Worm (Caenorhabditis elegans) whole organism, young adult: ENCODE data around the gene D1044.4.

Experiments
- B0019.2 ChIP-seq: fragments of 200-800 bp; sonication (Bioruptor generic); conservative IDR thresholded peaks from 2 replicates; pipeline ENCODE4 v1.3.6; 2022; ENCODE audit warnings: missing genetic modification reagents, missing genetic modification characterization, missing compliant biosample characterization
- D2030.7 ChIP-seq: fragments of 200-800 bp; sonication (Bioruptor generic); IDR thresholded peaks from 2 replicates; pipeline ENCODE4 v1.3.6; 2022; ENCODE audit warnings: missing genetic modification reagents, missing genetic modification characterization, missing compliant biosample characterization
- F10E7.11 ChIP-seq: sonication (generic microtip); optimal IDR thresholded peaks from 2 replicates; lab custom pipeline; 2017; ENCODE audit warnings: mild to moderate bottlenecking, missing genetic modification characterization, moderate library complexity, missing compliant biosample characterization
- F22D6.2 ChIP-seq: sonication (generic microtip); optimal IDR thresholded peaks from 2 replicates; lab custom pipeline; 2016; ENCODE audit warnings: mild to moderate bottlenecking, missing genetic modification characterization, missing compliant biosample characterization
- F33H1.4 ChIP-seq: fragments of 200-800 bp; sonication (Bioruptor generic); IDR thresholded peaks from 2 replicates; pipeline ENCODE4 v1.3.6; 2022; ENCODE audit warnings: missing genetic modification reagents, missing genetic modification characterization, missing compliant biosample characterization
- F57A8.1 ChIP-seq: fragments of 200-800 bp; sonication (Bioruptor generic); optimal IDR thresholded peaks from 2 replicates; lab custom pipeline; 2018; ENCODE audit warnings: mild to moderate bottlenecking, missing genetic modification characterization, moderate library complexity, missing compliant biosample characterization
- K11D2.4 ChIP-seq: fragments of 200-800 bp; sonication (Bioruptor generic); IDR thresholded peaks from 2 replicates; pipeline ENCODE4 v1.3.6; 2022; ENCODE audit warnings: missing genetic modification reagents, missing genetic modification characterization, missing compliant biosample characterization
- K12H6.12 ChIP-seq: fragments of 200-800 bp; sonication (Bioruptor generic); optimal IDR thresholded peaks from 2 replicates; lab custom pipeline; 2018; ENCODE audit warnings: mild to moderate bottlenecking, missing genetic modification characterization, missing compliant biosample characterization
- T26A5.8 ChIP-seq: sonication (generic microtip); optimal IDR thresholded peaks from 2 replicates; lab custom pipeline; 2016; ENCODE audit warnings: missing genetic modification characterization, missing compliant biosample characterization
- Y95B8A.8 ChIP-seq: fragments of 200-800 bp; sonication (Bioruptor generic); IDR thresholded peaks from 2 replicates; pipeline ENCODE4 v1.3.6; 2022; ENCODE audit warnings: missing genetic modification reagents, missing genetic modification characterization, missing compliant biosample characterization
- aptf-2 ChIP-seq: fragments of 200-800 bp; sonication (Bioruptor generic); conservative IDR thresholded peaks from 2 replicates; pipeline ENCODE4 v1.3.6; 2022; ENCODE audit warnings: missing genetic modification reagents, missing genetic modification characterization, missing compliant biosample characterization
- attf-3 ChIP-seq: fragments of 200-800 bp; sonication (Bioruptor generic); conservative IDR thresholded peaks from 2 replicates; pipeline ENCODE4 v1.3.6; 2022; ENCODE audit warnings: missing genetic modification reagents, missing genetic modification characterization, missing compliant biosample characterization
- attf-6 ChIP-seq: fragments of 200-800 bp; sonication (Bioruptor generic); IDR thresholded peaks from 2 replicates; pipeline ENCODE4 v1.3.6; 2022; ENCODE audit warnings: missing genetic modification reagents, missing genetic modification characterization, missing compliant biosample characterization
- ccch-3 ChIP-seq: fragments of 200-800 bp; sonication (Bioruptor generic); optimal IDR thresholded peaks from 2 replicates; lab custom pipeline; 2018; ENCODE audit warnings: mild to moderate bottlenecking, missing genetic modification characterization, missing compliant biosample characterization
- ceh-100 ChIP-seq: fragments of 200-800 bp; sonication (Bioruptor generic); IDR thresholded peaks from 2 replicates; pipeline ENCODE4 v1.3.6; 2022; ENCODE audit warnings: missing genetic modification reagents, missing genetic modification characterization, missing compliant biosample characterization
- ceh-27 ChIP-seq: fragments of 200-800 bp; sonication (Bioruptor generic); optimal IDR thresholded peaks from 2 replicates; lab custom pipeline; 2018; ENCODE audit warnings: mild to moderate bottlenecking, missing genetic modification characterization, moderate library complexity, missing compliant biosample characterization
- chd-7 ChIP-seq: sonication (generic microtip); optimal IDR thresholded peaks from 2 replicates; lab custom pipeline; 2016; ENCODE audit warnings: mild to moderate bottlenecking, missing genetic modification characterization, moderate library complexity, missing compliant biosample characterization
- die-1 ChIP-seq: sonication (generic microtip); optimal IDR thresholded peaks from 2 replicates; lab custom pipeline; 2016; ENCODE audit warnings: missing genotype, mild to moderate bottlenecking, missing genetic modification characterization, missing compliant biosample characterization
- dpl-1 ChIP-seq: fragments of 150-350 bp; optimal IDR thresholded peaks from 2 replicates; lab custom pipeline; 2014; ENCODE audit warnings: missing biosample characterization, missing genetic modification reagents, missing genetic modification characterization
- efl-1 ChIP-seq: fragments of 150-350 bp; optimal IDR thresholded peaks from 2 replicates; lab custom pipeline; 2014; ENCODE audit warnings: missing biosample characterization, missing genetic modification reagents, missing genetic modification characterization
- egrh-3 ChIP-seq: fragments of 200-800 bp; sonication (Bioruptor generic); IDR thresholded peaks from 2 replicates; pipeline ENCODE4 v1.3.6; 2022; ENCODE audit warnings: missing genetic modification reagents, missing genetic modification characterization, missing compliant biosample characterization
- ekl-4 ChIP-seq: fragments of 200-800 bp; sonication (Bioruptor generic); IDR thresholded peaks from 2 replicates; pipeline ENCODE4 v1.3.6; 2022; ENCODE audit warnings: missing genetic modification reagents, missing genetic modification characterization, missing compliant biosample characterization
- ets-4 ChIP-seq: fragments of 200-800 bp; sonication (Bioruptor generic); optimal IDR thresholded peaks from 2 replicates; lab custom pipeline; 2018; ENCODE audit warnings: mild to moderate bottlenecking, missing genetic modification characterization, missing compliant biosample characterization
- him-1 ChIP-seq: sonication (generic microtip); optimal IDR thresholded peaks from 2 replicates; lab custom pipeline; 2016; ENCODE audit warnings: missing genotype, missing genetic modification reagents, missing genetic modification characterization, missing compliant biosample characterization
- hlh-12 ChIP-seq: sonication (generic microtip); optimal IDR thresholded peaks from 2 replicates; lab custom pipeline; 2016; ENCODE audit warnings: missing genetic modification characterization, missing compliant biosample characterization
- hsf-1 ChIP-seq: fragments of 200-800 bp; sonication (Bioruptor generic); IDR thresholded peaks from 2 replicates; pipeline ENCODE4 v1.3.6; 2022; ENCODE audit warnings: missing genetic modification reagents, missing genetic modification characterization, missing compliant biosample characterization
- lin-26 ChIP-seq: fragments of 200-800 bp; sonication (Bioruptor generic); IDR thresholded peaks from 2 replicates; pipeline ENCODE4 v1.3.6; 2022; ENCODE audit warnings: missing genetic modification reagents, missing genetic modification characterization, missing compliant biosample characterization
- lin-35 ChIP-seq, 3 experiments: fragments of 150-350 bp in 2 of 3; sonication (generic microtip) in 1 of 3; optimal IDR thresholded peaks; 2 replicates each; lab custom pipeline; 2014 to 2018; ENCODE audit warnings: missing biosample characterization in 3 of 3, missing genetic modification characterization in 3 of 3, missing genetic modification reagents in 3 of 3
- lin-54 ChIP-seq: fragments of 200-800 bp; sonication (Bioruptor generic); optimal IDR thresholded peaks from 2 replicates; lab custom pipeline; 2018; ENCODE audit warnings: mild to moderate bottlenecking, missing genetic modification characterization, missing compliant biosample characterization
- lir-1 ChIP-seq: fragments of 200-800 bp; sonication (Bioruptor generic); conservative IDR thresholded peaks from 2 replicates; pipeline ENCODE4 v1.3.6; 2022; ENCODE audit warnings: missing genetic modification reagents, missing genetic modification characterization, missing compliant biosample characterization
- lsl-1 ChIP-seq: fragments of 200-800 bp; sonication (Bioruptor generic); optimal IDR thresholded peaks from 2 replicates; lab custom pipeline; 2018; ENCODE audit warnings: mild to moderate bottlenecking, missing genetic modification characterization, moderate library complexity, missing compliant biosample characterization
- lsy-27 ChIP-seq: sonication (generic microtip); optimal IDR thresholded peaks from 2 replicates; lab custom pipeline; 2017; ENCODE audit warnings: missing genetic modification characterization, mild to moderate bottlenecking, missing compliant biosample characterization, antibody characterized with exemption, missing genotype, borderline replicate concordance; ENCODE audit not compliant: insufficient read depth
- madf-3 ChIP-seq: fragments of 200-800 bp; sonication (Bioruptor generic); IDR thresholded peaks from 2 replicates; pipeline ENCODE4 v1.3.6; 2022; ENCODE audit warnings: missing genetic modification reagents, missing genetic modification characterization, missing compliant biosample characterization
- madf-8 ChIP-seq: fragments of 200-800 bp; sonication (Bioruptor generic); conservative IDR thresholded peaks from 2 replicates; pipeline ENCODE4 v1.3.6; 2022; ENCODE audit warnings: missing genetic modification reagents, missing genetic modification characterization, missing compliant biosample characterization
- mcd-1 ChIP-seq: fragments of 200-800 bp; sonication (Bioruptor generic); IDR thresholded peaks from 2 replicates; pipeline ENCODE4 v1.3.6; 2022; ENCODE audit warnings: missing genetic modification reagents, missing genetic modification characterization, missing compliant biosample characterization
- mxl-1 ChIP-seq: sonication (generic microtip); optimal IDR thresholded peaks from 2 replicates; lab custom pipeline; 2016; ENCODE audit warnings: missing genetic modification characterization, missing compliant biosample characterization
- nfya-2 ChIP-seq: fragments of 200-800 bp; sonication (Bioruptor generic); IDR thresholded peaks from 2 replicates; pipeline ENCODE4 v1.3.6; 2022; ENCODE audit warnings: missing genetic modification reagents, missing genetic modification characterization, missing compliant biosample characterization
- nhr-27 ChIP-seq: fragments of 200-800 bp; sonication (Bioruptor generic); optimal IDR thresholded peaks from 2 replicates; lab custom pipeline; 2018; ENCODE audit warnings: mild to moderate bottlenecking, missing genetic modification characterization, moderate library complexity, missing compliant biosample characterization
- nhr-90 ChIP-seq: sonication (generic microtip); optimal IDR thresholded peaks from 2 replicates; lab custom pipeline; 2016; ENCODE audit warnings: missing genotype, mild to moderate bottlenecking, missing genetic modification characterization, missing compliant biosample characterization
- pbrm-1 ChIP-seq: fragments of 200-800 bp; sonication (Bioruptor generic); IDR thresholded peaks from 2 replicates; pipeline ENCODE4 v1.3.6; 2022; ENCODE audit warnings: missing genetic modification reagents, missing genetic modification characterization, missing compliant biosample characterization
- sea-2 ChIP-seq: fragments of 200-800 bp; sonication (Bioruptor generic); IDR thresholded peaks from 2 replicates; pipeline ENCODE4 v1.3.6; 2022; ENCODE audit warnings: missing genetic modification characterization, missing compliant biosample characterization
- snpc-1.1 ChIP-seq: sonication (generic microtip); optimal IDR thresholded peaks from 2 replicates; lab custom pipeline; 2017; ENCODE audit warnings: missing genetic modification characterization, mild to moderate bottlenecking, missing compliant biosample characterization, antibody characterized with exemption, moderate library complexity, missing genotype, missing genetic modification reagents; ENCODE audit not compliant: insufficient read depth
- tbp1 ChIP-seq: fragments of 200-800 bp; sonication (Bioruptor generic); optimal IDR thresholded peaks from 2 replicates; lab custom pipeline; 2018; ENCODE audit warnings: mild to moderate bottlenecking, missing genetic modification characterization, missing compliant biosample characterization
- tbx-9 ChIP-seq: sonication (generic microtip); optimal IDR thresholded peaks from 2 replicates; lab custom pipeline; 2016; ENCODE audit warnings: borderline replicate concordance, missing genetic modification characterization, inconsistent platforms, missing compliant biosample characterization
- tlf-1 ChIP-seq: fragments of 200-800 bp; sonication (Bioruptor generic); optimal IDR thresholded peaks from 2 replicates; lab custom pipeline; 2018; ENCODE audit warnings: mild to moderate bottlenecking, missing genetic modification characterization, missing compliant biosample characterization
- unc-130 ChIP-seq: sonication (generic microtip); optimal IDR thresholded peaks from 2 replicates; lab custom pipeline; 2016; ENCODE audit warnings: missing genetic modification reagents, missing genetic modification characterization, missing compliant biosample characterization
- unc-62 ChIP-seq: fragments of 150-350 bp; optimal IDR thresholded peaks from 2 replicates; lab custom pipeline; 2014; ENCODE audit warnings: missing biosample characterization, missing genetic modification reagents, missing genetic modification characterization
- zim-3 ChIP-seq: sonication (generic microtip); optimal IDR thresholded peaks from 2 replicates; lab custom pipeline; 2017; ENCODE audit warnings: mild to moderate bottlenecking, missing genetic modification characterization, moderate library complexity, missing compliant biosample characterization
- ztf-3 ChIP-seq: fragments of 200-800 bp; sonication (Bioruptor generic); optimal IDR thresholded peaks from 2 replicates; lab custom pipeline; 2018; ENCODE audit warnings: mild to moderate bottlenecking, missing genetic modification characterization, missing compliant biosample characterization

The D1044.4 gene

ce11 chrIII:5550844-5551243 lies 29.0 kb upstream of the D1044.4 start (continued):
- no peak for TF ChIP-seq F57A8.1 (GFP tag; lab: Kevin White, UChicago)
- TF ChIP-seq ets-4 (GFP tag; lab: Kevin White, UChicago), result no peak
- TF ChIP-seq T26A5.8 (tag; lab: Kevin White, UChicago), result no peak
- no peak for TF ChIP-seq ceh-27 (GFP tag; lab: Kevin White, UChicago)
- TF ChIP-seq unc-62 (GFP tag; lab: Kevin White, UChicago), result no peak
- no peak for TF ChIP-seq lsy-27 (tag; lab: Kevin White, UChicago)
- no peak for TF ChIP-seq ztf-3
- no peak for TF ChIP-seq attf-6 (GFP tag; lab: Robert Waterston, UW)
- no peak for TF ChIP-seq die-1 (tag; lab: Kevin White, UChicago)
- peak; percentile 48 for TF ChIP-seq nhr-90 (tag; lab: Kevin White, UChicago)
- TF ChIP-seq B0019.2 (GFP tag; lab: Robert Waterston, UW), result no peak
- TF ChIP-seq lin-26 (GFP tag; lab: Robert Waterston, UW), result 0 out of 2 replicates have a peak, but pooled peaks have one; percentile 53
- TF ChIP-seq hlh-12 (tag; lab: Kevin White, UChicago), result no peak
- no peak for TF ChIP-seq K11D2.4 (GFP tag; lab: Robert Waterston, UW)
- no peak for TF ChIP-seq efl-1
- no peak for TF ChIP-seq sea-2 (GFP tag; lab: Robert Waterston, UW)
- TF ChIP-seq mxl-1 (tag; lab: Kevin White, UChicago), result no peak
- 0 out of 2 replicates have a peak, but pooled peaks have one; percentile 4 for TF ChIP-seq aptf-2 (GFP tag; lab: Robert Waterston, UW)
- no peak for TF ChIP-seq madf-3 (GFP tag; lab: Robert Waterston, UW)
- peak; percentile 5 for TF ChIP-seq zim-3 (tag; lab: Kevin White, UChicago)
- no peak for TF ChIP-seq D2030.7 (GFP tag; lab: Robert Waterston, UW)
- no peak for TF ChIP-seq madf-8 (GFP tag; lab: Robert Waterston, UW)
- no peak for TF ChIP-seq lin-54 (GFP tag; lab: Kevin White, UChicago)
- TF ChIP-seq him-1 (tag; lab: Kevin White, UChicago), result no peak
- no peak; the same call in 1 of the 2 replicates for TF ChIP-seq attf-3
- TF ChIP-seq mcd-1 (GFP tag; lab: Robert Waterston, UW), result no peak
- no peak for TF ChIP-seq pbrm-1 (GFP tag; lab: Robert Waterston, UW)
- TF ChIP-seq egrh-3 (GFP tag; lab: Robert Waterston, UW), result no peak
- peak; percentile 78; the same call in 1 of the 2 replicates for TF ChIP-seq Y95B8A.8 (GFP tag; lab: Robert Waterston, UW)
- no peak for TF ChIP-seq hsf-1 (GFP tag; lab: Robert Waterston, UW)
- TF ChIP-seq lin-35 (GFP tag; optimal IDR thresholded peaks at IDR 0.05; lab: Kevin White, UChicago), result no peak
- TF ChIP-seq dpl-1, result no peak
- TF ChIP-seq lir-1 (GFP tag; lab: Robert Waterston, UW), result 0 out of 2 replicates have a peak, but pooled peaks have one; percentile 28
- TF ChIP-seq tlf-1, result peak; percentile 64
- no peak for TF ChIP-seq nhr-27 (tag; lab: Kevin White, UChicago)
- no peak for TF ChIP-seq ceh-100 (GFP tag; lab: Robert Waterston, UW)
- peak; percentile 54; the same call in 1 of the 2 replicates for TF ChIP-seq ekl-4 (GFP tag; lab: Robert Waterston, UW)
- TF ChIP-seq snpc-1.1 (tag; lab: Kevin White, UChicago), result no peak
- no peak for TF ChIP-seq F22D6.2
- TF ChIP-seq F10E7.11 (tag; lab: Kevin White, UChicago), result no peak
- TF ChIP-seq F33H1.4 (GFP tag; lab: Robert Waterston, UW), result 0 out of 2 replicates have a peak, but pooled peaks have one; percentile 4
- no peak for TF ChIP-seq tbx-9 (tag; lab: Kevin White, UChicago)
- TF ChIP-seq tbp1 (GFP tag; lab: Kevin White, UChicago), result no peak
- TF ChIP-seq chd-7 (tag; lab: Kevin White, UChicago), result no peak
- TF ChIP-seq nfya-2 (GFP tag; lab: Robert Waterston, UW), result no peak
- TF ChIP-seq unc-130 (GFP tag; lab: Kevin White, UChicago), result no peak
- TF ChIP-seq ccch-3, result no peak
- no peak for TF ChIP-seq lsl-1 (GFP tag; lab: Kevin White, UChicago)
- no peak for TF ChIP-seq K12H6.12 (tag; lab: Kevin White, UChicago)
